Fruit fly (Drosophila melanogaster) whole organism, embryonic: ENCODE results near the gene CG43051.

Experiments
- Atf3 ChIP-seq: fragments of 200-800 bp; sonication (Bioruptor generic); optimal IDR thresholded peaks from 3 replicates; lab custom pipeline; 2016; ENCODE audit warnings: missing biosample characterization, missing genetic modification characterization
- CG11247 ChIP-seq: fragments of 200-800 bp; sonication (Bioruptor generic); IDR thresholded peaks from 2 replicates; pipeline ENCODE4 v1.3.6; 2022; ENCODE audit warnings: missing biosample characterization, missing genetic modification characterization
- CG12155 ChIP-seq: fragments of 200-800 bp; sonication (Bioruptor generic); optimal IDR thresholded peaks from 3 replicates; lab custom pipeline; 2016; ENCODE audit warnings: missing biosample characterization, missing genetic modification characterization
- CG12236 ChIP-seq: fragments of 200-800 bp; sonication (Bioruptor generic); optimal IDR thresholded peaks from 2 replicates; lab custom pipeline; 2016; ENCODE audit warnings: missing biosample characterization, missing genetic modification characterization
- CG14014 ChIP-seq: fragments of 200-800 bp; sonication (Bioruptor generic); IDR thresholded peaks from 2 replicates; pipeline ENCODE4 v1.3.6; 2022; ENCODE audit warnings: missing biosample characterization, missing genetic modification characterization
- CG17612 ChIP-seq: fragments of 200-800 bp; sonication (Bioruptor generic); IDR thresholded peaks from 2 replicates; pipeline ENCODE4 v1.3.6; 2022; ENCODE audit warnings: missing biosample characterization, missing genetic modification characterization
- CG18011 ChIP-seq: fragments of 200-800 bp; sonication (Bioruptor generic); optimal IDR thresholded peaks from 2 replicates; lab custom pipeline; 2017; ENCODE audit warnings: missing biosample characterization, missing genetic modification characterization, mild to moderate bottlenecking, moderate library complexity, missing genotype
- CG18599 ChIP-seq: fragments of 200-800 bp; sonication (Bioruptor generic); optimal IDR thresholded peaks from 3 replicates; lab custom pipeline; 2017; ENCODE audit warnings: missing biosample characterization, missing genetic modification characterization, mild to moderate bottlenecking, moderate library complexity, missing genetic modification reagents
- CG2199 ChIP-seq: fragments of 200-800 bp; sonication (Bioruptor generic); IDR thresholded peaks from 3 replicates; pipeline ENCODE4 v1.3.6; 2022; ENCODE audit warnings: missing biosample characterization, missing genetic modification characterization
- CG5245 ChIP-seq: fragments of 200-800 bp; sonication (Bioruptor generic); optimal IDR thresholded peaks from 3 replicates; lab custom pipeline; 2016; ENCODE audit warnings: missing biosample characterization, missing genetic modification characterization
- CG7372 ChIP-seq: fragments of 200-800 bp; sonication (Bioruptor generic); IDR thresholded peaks from 2 replicates; pipeline ENCODE4 v1.3.6; 2022; ENCODE audit warnings: missing biosample characterization, missing genetic modification characterization
- CG7556 ChIP-seq: fragments of 200-800 bp; sonication (Bioruptor generic); optimal IDR thresholded peaks from 2 replicates; lab custom pipeline; 2017; ENCODE audit warnings: missing biosample characterization, mild to moderate bottlenecking, missing genetic modification characterization
- CG7745 ChIP-seq: fragments of 200-800 bp; sonication (Bioruptor generic); optimal IDR thresholded peaks from 2 replicates; lab custom pipeline; 2018; ENCODE audit warnings: missing biosample characterization, mild to moderate bottlenecking, missing genetic modification characterization, moderate library complexity
- CG9437 ChIP-seq: fragments of 200-800 bp; sonication (Bioruptor generic); optimal IDR thresholded peaks from 2 replicates; lab custom pipeline; 2018; ENCODE audit warnings: missing biosample characterization, mild to moderate bottlenecking, missing genetic modification characterization
- CG9932 ChIP-seq: fragments of 200-800 bp; sonication (Bioruptor generic); IDR thresholded peaks from 2 replicates; pipeline ENCODE4 v1.3.6; 2022; ENCODE audit warnings: missing biosample characterization, missing genetic modification characterization
- CTCF ChIP-seq: fragments of 200-800 bp; sonication (Bioruptor generic); optimal IDR thresholded peaks from 2 replicates; lab custom pipeline; 2017; ENCODE audit warnings: missing biosample characterization, mild to moderate bottlenecking, missing genetic modification characterization, moderate library complexity
- Dbx ChIP-seq: fragments of 200-800 bp; sonication (Bioruptor generic); IDR thresholded peaks from 3 replicates; pipeline ENCODE4 v1.3.6; 2022; ENCODE audit warnings: missing biosample characterization, missing genetic modification characterization
- Dip3 ChIP-seq: fragments of 200-800 bp; sonication (Bioruptor generic); optimal IDR thresholded peaks from 3 replicates; lab custom pipeline; 2016; ENCODE audit warnings: missing biosample characterization, missing genetic modification characterization
- Dref ChIP-seq: fragments of 200-800 bp; sonication (Bioruptor generic); IDR thresholded peaks from 2 replicates; pipeline ENCODE4 v1.3.6; 2022; ENCODE audit warnings: missing biosample characterization, missing genetic modification characterization
- Fer1 ChIP-seq: fragments of 200-800 bp; sonication (Bioruptor generic); optimal IDR thresholded peaks from 2 replicates; lab custom pipeline; 2017; ENCODE audit warnings: missing biosample characterization, mild to moderate bottlenecking, missing genetic modification characterization
- Fer3 ChIP-seq: fragments of 200-800 bp; sonication (Bioruptor generic); optimal IDR thresholded peaks from 2 replicates; lab custom pipeline; 2018; ENCODE audit warnings: missing biosample characterization, mild to moderate bottlenecking, missing genetic modification characterization, moderate library complexity
- H2.0 ChIP-seq: fragments of 200-800 bp; sonication (Bioruptor generic); IDR thresholded peaks from 2 replicates; pipeline ENCODE4 v1.3.6; 2022; ENCODE audit warnings: missing biosample characterization, missing genetic modification characterization
- HHEX ChIP-seq: fragments of 200-800 bp; sonication (Bioruptor generic); optimal IDR thresholded peaks from 3 replicates; lab custom pipeline; 2017; ENCODE audit warnings: missing biosample characterization, mild to moderate bottlenecking, missing genetic modification characterization, missing genetic modification reagents
- HLHmδ ChIP-seq: fragments of 200-800 bp; sonication (Bioruptor generic); optimal IDR thresholded peaks from 2 replicates; lab custom pipeline; 2018; ENCODE audit warnings: missing biosample characterization, mild to moderate bottlenecking, missing genetic modification characterization, moderate library complexity
- Kr ChIP-seq: fragments of 200-800 bp; sonication (Bioruptor generic); optimal IDR thresholded peaks from 2 replicates; lab custom pipeline; 2017; ENCODE audit warnings: missing biosample characterization, mild to moderate bottlenecking, missing genetic modification characterization
- Lhr ChIP-seq: fragments of 200-800 bp; sonication (Bioruptor generic); optimal IDR thresholded peaks from 3 replicates; lab custom pipeline; 2017; ENCODE audit warnings: mild to moderate bottlenecking, missing biosample characterization, missing genetic modification reagents, missing genetic modification characterization
- Lpt ChIP-seq: fragments of >200 bp; optimal IDR thresholded peaks from 2 replicates; lab custom pipeline; 2018; ENCODE audit warnings: missing biosample characterization, missing genetic modification characterization
- Mad ChIP-seq: fragments of 200-800 bp; sonication (Bioruptor generic); optimal IDR thresholded peaks from 2 replicates; lab custom pipeline; 2016; ENCODE audit warnings: missing biosample characterization, missing genetic modification characterization
- Myb ChIP-seq: fragments of 200-800 bp; sonication (Bioruptor generic); optimal IDR thresholded peaks from 2 replicates; lab custom pipeline; 2016; ENCODE audit warnings: missing biosample characterization, missing genetic modification characterization
- NC2β ChIP-seq: fragments of 200-800 bp; sonication (Bioruptor generic); optimal IDR thresholded peaks from 2 replicates; lab custom pipeline; 2016; ENCODE audit warnings: missing biosample characterization, missing genetic modification characterization
- Poxn ChIP-seq: fragments of 200-800 bp; sonication (Bioruptor generic); IDR thresholded peaks from 2 replicates; pipeline ENCODE4 v1.3.6; 2022; ENCODE audit warnings: missing biosample characterization, missing genetic modification characterization
- Ssrp ChIP-seq: fragments of 200-800 bp; sonication (Bioruptor generic); optimal IDR thresholded peaks from 2 replicates; lab custom pipeline; 2018; ENCODE audit warnings: missing biosample characterization, mild to moderate bottlenecking, missing genetic modification characterization, moderate library complexity
- Tbp ChIP-seq: fragments of >200 bp; optimal IDR thresholded peaks from 2 replicates; lab custom pipeline; 2018; ENCODE audit warnings: missing biosample characterization, missing genetic modification characterization
- Usf ChIP-seq: fragments of 200-800 bp; sonication (Bioruptor generic); optimal IDR thresholded peaks from 2 replicates; lab custom pipeline; 2017; ENCODE audit warnings: missing genotype, missing biosample characterization, missing genetic modification characterization
- YL-1 ChIP-seq: fragments of 200-800 bp; sonication (Bioruptor generic); optimal IDR thresholded peaks from 3 replicates; lab custom pipeline; 2017; ENCODE audit warnings: missing biosample characterization, mild to moderate bottlenecking, missing genetic modification characterization
- amos ChIP-seq: fragments of 200-800 bp; sonication (Bioruptor generic); IDR thresholded peaks from 2 replicates; pipeline ENCODE4 v1.3.6; 2022; ENCODE audit warnings: missing biosample characterization, missing genetic modification characterization; ENCODE audit not compliant: partially characterized antibody
- bigmax ChIP-seq: fragments of 200-800 bp; sonication (Bioruptor generic); optimal IDR thresholded peaks from 2 replicates; lab custom pipeline; 2018; ENCODE audit warnings: missing biosample characterization, mild to moderate bottlenecking, missing genetic modification characterization
- cad ChIP-seq: fragments of >200 bp; optimal IDR thresholded peaks from 2 replicates; lab custom pipeline; 2017; ENCODE audit warnings: missing biosample characterization, missing genetic modification characterization
- chm ChIP-seq: fragments of 200-800 bp; sonication (Bioruptor generic); IDR thresholded peaks from 2 replicates; pipeline ENCODE4 v1.3.6; 2022; ENCODE audit warnings: missing biosample characterization, missing genetic modification characterization
- dan ChIP-seq: fragments of 200-800 bp; sonication (Bioruptor generic); IDR thresholded peaks from 2 replicates; pipeline ENCODE4 v1.3.6; 2022; ENCODE audit warnings: missing biosample characterization, missing genetic modification characterization
- ems ChIP-seq: fragments of 200-800 bp; sonication (Bioruptor generic); optimal IDR thresholded peaks from 3 replicates; lab custom pipeline; 2016; ENCODE audit warnings: missing biosample characterization, missing genetic modification characterization
- fd102C ChIP-seq: fragments of 200-800 bp; sonication (Bioruptor generic); optimal IDR thresholded peaks from 2 replicates; lab custom pipeline; 2018; ENCODE audit warnings: missing biosample characterization, mild to moderate bottlenecking, missing genetic modification characterization, moderate library complexity
- gcm ChIP-seq: fragments of 200-800 bp; sonication (Bioruptor generic); optimal IDR thresholded peaks from 2 replicates; lab custom pipeline; 2019; ENCODE audit warnings: missing biosample characterization, mild to moderate bottlenecking, missing genetic modification characterization, moderate library complexity
- grn ChIP-seq: fragments of 200-800 bp; sonication (Bioruptor generic); optimal IDR thresholded peaks from 3 replicates; lab custom pipeline; 2017; ENCODE audit warnings: missing biosample characterization, missing genetic modification characterization
- lola ChIP-seq, 3 experiments: fragments of >200 bp in 2 of 3; fragments of 200-800 bp in 1 of 3; sonication (Bioruptor generic) in 1 of 3; optimal IDR thresholded peaks; 2 replicates each; lab custom pipeline; 2017 to 2019; ENCODE audit warnings: missing biosample characterization in 3 of 3, missing genetic modification characterization in 3 of 3, mild to moderate bottlenecking in 1 of 3, moderate library complexity in 1 of 3
- mam ChIP-seq: fragments of 200-800 bp; sonication (Bioruptor generic); optimal IDR thresholded peaks from 3 replicates; lab custom pipeline; 2016; ENCODE audit warnings: missing biosample characterization, missing genetic modification characterization
- sim ChIP-seq: fragments of 200-800 bp; sonication (Bioruptor generic); IDR thresholded peaks from 2 replicates; pipeline ENCODE4 v1.3.6; 2022; ENCODE audit warnings: missing biosample characterization, missing genetic modification characterization
- ssp ChIP-seq: fragments of 200-800 bp; sonication (Bioruptor generic); IDR thresholded peaks from 2 replicates; pipeline ENCODE4 v1.3.6; 2022; ENCODE audit warnings: missing biosample characterization, missing genetic modification characterization
- tll ChIP-seq, 2 experiments: fragments of 200-800 bp in 1 of 2; fragments of >200 bp in 1 of 2; sonication (Bioruptor generic) in 1 of 2; optimal IDR thresholded peaks; 2 replicates each; lab custom pipeline; 2017 to 2019; ENCODE audit warnings: missing biosample characterization in 2 of 2, missing genetic modification characterization in 2 of 2, mild to moderate bottlenecking in 1 of 2, moderate library complexity in 1 of 2
- trh ChIP-seq: fragments of 200-800 bp; sonication (Bioruptor generic); optimal IDR thresholded peaks from 2 replicates; lab custom pipeline; 2016; ENCODE audit warnings: missing biosample characterization, missing genetic modification characterization

CG43051 gene

dm6 chr2L:12529029-12529948 lies 21.6 kb downstream of the CG43051 start (continued):
- TF ChIP-seq CG11247 (no peak), lola (GFP tag; optimal IDR thresholded peaks at IDR 0.05; lab: Kevin White, UChicago) (no peak), Mad (GFP tag; lab: Kevin White, UChicago) (no peak), Dip3 (GFP tag; lab: Kevin White, UChicago) (peak; percentile 12), ems (GFP tag; lab: Kevin White, UChicago) (no peak), CG12236 (no peak), sim (GFP tag; lab: Robert Waterston, UW) (no peak), Lpt (GFP tag; lab: Kevin White, UChicago) (no peak), CG7745 (peak; percentile 84), CG14014 (GFP tag; lab: Robert Waterston, UW) (peak; percentile 25), Tbp (no peak), CG17612 (GFP tag; lab: Robert Waterston, UW) (0 out of 2 replicates have a peak, but pooled peaks have one; percentile 10), HLHmδ (peak; percentile 71), amos (no peak; the same call in 1 of the 2 replicates), mam (GFP tag; lab: Kevin White, UChicago) (peak; percentile 55), Ssrp (tag; lab: Kevin White, UChicago) (peak; percentile 38), CTCF (GFP tag; lab: Kevin White, UChicago) (no peak), fd102C (GFP tag; lab: Kevin White, UChicago) (no peak), grn (GFP tag; lab: Kevin White, UChicago) (peak; percentile 99), HHEX (no peak), Usf (GFP tag; lab: Kevin White, UChicago) (no peak), CG12155 (GFP tag; lab: Kevin White, UChicago) (peak; percentile 3), CG9932 (GFP tag; lab: Robert Waterston, UW) (peak; percentile 58), dan (GFP tag; lab: Robert Waterston, UW) (no peak), trh (GFP tag; lab: Kevin White, UChicago) (no peak), Dref (GFP tag; lab: Robert Waterston, UW) (no peak), cad (GFP tag; lab: Kevin White, UChicago) (no peak), ssp (no peak), H2.0 (GFP tag; lab: Robert Waterston, UW) (no peak), gcm (GFP tag; lab: Kevin White, UChicago) (no peak), YL-1 (GFP tag; lab: Kevin White, UChicago) (no peak), CG18011 (GFP tag; lab: Kevin White, UChicago) (no peak), CG5245 (no peak), chm (GFP tag; lab: Robert Waterston, UW) (0 out of 2 replicates have a peak, but pooled peaks have one; percentile 18), Atf3 (GFP tag; lab: Kevin White, UChicago) (no peak), Dbx (GFP tag; lab: Robert Waterston, UW) (no peak), CG9437 (GFP tag; lab: Kevin White, UChicago) (peak; percentile 3), CG18599 (GFP tag; lab: Kevin White, UChicago) (peak; percentile 56), CG2199 (GFP tag; lab: Robert Waterston, UW) (no peak), Fer1 (GFP tag; lab: Kevin White, UChicago) (peak; percentile 67), Kr (peak; percentile 80), Poxn (GFP tag; lab: Robert Waterston, UW) (no peak), bigmax (GFP tag; lab: Kevin White, UChicago) (peak; percentile 2), Lhr (GFP tag; lab: Kevin White, UChicago) (no peak), CG7556 (GFP tag; lab: Kevin White, UChicago) (peak; percentile 15), tll (GFP tag; optimal IDR thresholded peaks at IDR 0.05; lab: Kevin White, UChicago) (peak in 1 of 2 experiments; percentile 51), Fer3 (tag; lab: Kevin White, UChicago) (no peak), NC2β (GFP tag; lab: Kevin White, UChicago) (no peak), CG7372 (GFP tag; lab: Robert Waterston, UW) (no peak), Myb (no peak)
